Worm (Caenorhabditis elegans): ENCODE data around the gene C13E3.1.

DNA sequence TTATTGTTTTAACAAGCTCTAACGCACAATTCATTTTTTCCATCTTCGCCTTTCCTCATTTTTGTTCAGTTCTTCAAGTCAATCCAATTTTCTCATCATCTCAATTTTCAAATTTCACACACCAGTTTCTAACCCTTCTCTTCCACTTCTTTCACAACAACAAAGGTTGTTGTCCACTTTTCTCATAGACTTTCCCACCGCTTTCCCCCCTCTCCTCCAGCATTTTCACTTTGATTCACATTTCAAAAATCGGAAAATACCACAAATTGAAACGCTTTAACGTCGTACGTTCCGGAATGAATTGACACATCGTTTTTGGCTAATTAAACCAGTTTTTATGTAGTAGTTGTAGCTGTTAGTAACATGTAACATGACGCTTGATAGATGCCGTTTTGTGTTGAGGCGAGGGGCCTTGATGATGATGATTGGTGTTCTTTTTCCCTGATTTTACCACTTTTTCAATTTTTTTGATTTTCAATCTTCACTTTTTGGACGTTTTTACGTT is 2.6 kb upstream of the C13E3.1 start:
- TF ChIP-seq nhr-237 (tag; optimal IDR thresholded peaks at IDR 0.05) (no peak), tbx-8 (GFP tag; optimal IDR thresholded peaks at IDR 0.05) (no peak), ces-1 (GFP tag; optimal IDR thresholded peaks at IDR 0.05) (no peak), ceh-83 (GFP tag; optimal IDR thresholded peaks at IDR 0.05) (no peak), unc-120 (tag; optimal IDR thresholded peaks at IDR 0.05; ENCODE audit: poor library complexity, severe bottlenecking) (no peak)
